Worm (Caenorhabditis elegans) whole organism, L1 larva: ENCODE data around the gene ccdc-149.
A peak's percentile ranks its signal among the peaks of the same experiment; 100 is the strongest.

ENCODE experiments used
- C04F5.9 ChIP-seq: sonication (generic microtip); optimal IDR thresholded peaks from 2 replicates; lab custom pipeline; 2016; ENCODE audit warnings: missing genetic modification characterization, missing compliant biosample characterization
- C34B4.2 ChIP-seq: sonication (generic microtip); optimal IDR thresholded peaks from 2 replicates; lab custom pipeline; 2017; ENCODE audit warnings: mild to moderate bottlenecking, missing genetic modification characterization, missing compliant biosample characterization
- Y116A8C.19 ChIP-seq: sonication (generic microtip); optimal IDR thresholded peaks from 2 replicates; lab custom pipeline; 2016; ENCODE audit warnings: missing compliant biosample characterization, missing genetic modification characterization, borderline replicate concordance
- alr-1 ChIP-seq: fragments of 200-800 bp; sonication (Bioruptor generic); optimal IDR thresholded peaks from 2 replicates; lab custom pipeline; 2018; ENCODE audit warnings: borderline replicate concordance, mild to moderate bottlenecking, missing genetic modification characterization, missing compliant biosample characterization
- aly-2 ChIP-seq: fragments of 150-350 bp; optimal IDR thresholded peaks from 2 replicates; lab custom pipeline; 2014; ENCODE audit warnings: missing biosample characterization, missing genetic modification characterization
- ceh-63 ChIP-seq: fragments of 200-800 bp; sonication (Bioruptor generic); optimal IDR thresholded peaks from 2 replicates; lab custom pipeline; 2018; ENCODE audit warnings: mild to moderate bottlenecking, missing genetic modification characterization, missing compliant biosample characterization
- ceh-82 ChIP-seq, 3 experiments: fragments of 150-350 bp in 1 of 3; sonication (generic microtip) in 2 of 3; optimal IDR thresholded peaks; 2 replicates each; lab custom pipeline; 2014 to 2017; ENCODE audit warnings: missing biosample characterization in 3 of 3, missing genetic modification characterization in 3 of 3
- ces-1 ChIP-seq: fragments of 150-350 bp; optimal IDR thresholded peaks from 2 replicates; lab custom pipeline; 2014; ENCODE audit warnings: missing biosample characterization, missing genetic modification reagents, missing genetic modification characterization
- efl-1 ChIP-seq, 4 experiments: fragments of 150-350 bp; optimal IDR thresholded peaks in 3 of 4; peaks in 1 of 4; 1 replicate in 1 of 4; 2 replicates in 3 of 4; lab custom pipeline; 2014; ENCODE audit warnings: missing biosample characterization in 2 of 4, missing genetic modification characterization in 2 of 4, missing genetic modification reagents in 2 of 4
- egl-27 ChIP-seq, 2 experiments: fragments of 150-350 bp in 1 of 2; sonication (generic microtip); optimal IDR thresholded peaks; 3 replicates each; lab custom pipeline; 2017 to 2018; ENCODE audit warnings: missing biosample characterization in 2 of 2, missing genetic modification characterization in 2 of 2, missing genetic modification reagents in 2 of 2
- elt-2 ChIP-seq: sonication (generic microtip); optimal IDR thresholded peaks from 2 replicates; lab custom pipeline; 2016; ENCODE audit warnings: missing genetic modification characterization, mild to moderate bottlenecking, inconsistent platforms, missing compliant biosample characterization, missing genetic modification reagents
- elt-3 ChIP-seq, 6 experiments: fragments of 150-350 bp in 1 of 6; sonication (generic microtip); optimal IDR thresholded peaks; 2 replicates each; lab custom pipeline; 2017 to 2018; ENCODE audit warnings: missing biosample characterization in 6 of 6, missing genetic modification characterization in 6 of 6, inconsistent platforms in 1 of 6
- ets-5 ChIP-seq: fragments of 200-800 bp; sonication (Bioruptor generic); IDR thresholded peaks from 2 replicates; pipeline ENCODE4 v1.3.6; 2022; ENCODE audit warnings: missing genetic modification characterization, missing compliant biosample characterization
- fkh-10 ChIP-seq: sonication (generic microtip); optimal IDR thresholded peaks from 2 replicates; lab custom pipeline; 2017; ENCODE audit warnings: missing biosample characterization, missing genetic modification reagents, missing genetic modification characterization
- fos-1 ChIP-seq: fragments of 150-350 bp; optimal IDR thresholded peaks from 2 replicates; lab custom pipeline; 2014; ENCODE audit warnings: missing biosample characterization, missing genetic modification characterization
- grh-1 ChIP-seq: fragments of 200-800 bp; sonication (Bioruptor generic); IDR thresholded peaks from 2 replicates; pipeline ENCODE4 v1.3.6; 2022; ENCODE audit warnings: missing genetic modification reagents, missing genetic modification characterization, missing compliant biosample characterization
- hlh-4 ChIP-seq: sonication (generic microtip); optimal IDR thresholded peaks from 2 replicates; lab custom pipeline; 2016; ENCODE audit warnings: mild to moderate bottlenecking, missing genetic modification characterization, missing compliant biosample characterization
- hpl-2 ChIP-seq: fragments of 150-350 bp; optimal IDR thresholded peaks from 2 replicates; lab custom pipeline; 2014; ENCODE audit warnings: missing biosample characterization, missing genetic modification reagents, missing genetic modification characterization
- irx-1 ChIP-seq: sonication (generic microtip); optimal IDR thresholded peaks from 2 replicates; lab custom pipeline; 2016; ENCODE audit warnings: missing genetic modification characterization, missing compliant biosample characterization
- jun-1 ChIP-seq: fragments of 150-350 bp; optimal IDR thresholded peaks from 2 replicates; lab custom pipeline; 2014; ENCODE audit warnings: missing biosample characterization, missing genetic modification reagents, missing genetic modification characterization
- lin-14 ChIP-seq: fragments of 200-800 bp; sonication (Bioruptor generic); optimal IDR thresholded peaks from 2 replicates; lab custom pipeline; 2018; ENCODE audit warnings: mild to moderate bottlenecking, missing genetic modification characterization, moderate library complexity, missing compliant biosample characterization
- lin-15B ChIP-seq: fragments of 150-350 bp; sonication (generic microtip); optimal IDR thresholded peaks from 3 replicates; lab custom pipeline; 2014; ENCODE audit warnings: missing biosample characterization, missing genetic modification characterization
- lin-35 ChIP-seq, 2 experiments: fragments of 150-350 bp; optimal IDR thresholded peaks; 2 replicates each; lab custom pipeline; 2014; ENCODE audit warnings: missing biosample characterization in 2 of 2, missing genetic modification characterization in 2 of 2, missing genetic modification reagents in 2 of 2
- lin-39 ChIP-seq: fragments of 150-350 bp; optimal IDR thresholded peaks from 2 replicates; lab custom pipeline; 2014; ENCODE audit warnings: missing biosample characterization, missing genetic modification reagents, missing genetic modification characterization
- mdl-1 ChIP-seq, 2 experiments: fragments of 150-350 bp; optimal IDR thresholded peaks; 2 replicates each; lab custom pipeline; 2014 to 2017; ENCODE audit warnings: missing biosample characterization in 2 of 2, missing genetic modification characterization in 2 of 2, inconsistent platforms in 1 of 2
- mep-1 ChIP-seq: fragments of 150-350 bp; optimal IDR thresholded peaks from 2 replicates; lab custom pipeline; 2014; ENCODE audit warnings: missing biosample characterization, missing genetic modification characterization
- nhr-19 ChIP-seq: fragments of 200-800 bp; sonication (Bioruptor generic); conservative IDR thresholded peaks from 2 replicates; pipeline ENCODE4 v1.3.6; 2022; ENCODE audit warnings: missing genetic modification characterization, missing compliant biosample characterization
- nhr-20 ChIP-seq: sonication (generic microtip); optimal IDR thresholded peaks from 2 replicates; lab custom pipeline; 2016; ENCODE audit warnings: mild to moderate bottlenecking, missing genetic modification characterization, missing compliant biosample characterization
- nhr-71 ChIP-seq: sonication (generic microtip); optimal IDR thresholded peaks from 2 replicates; lab custom pipeline; 2016; ENCODE audit warnings: mild to moderate bottlenecking, missing genetic modification characterization, moderate library complexity, missing compliant biosample characterization
- nhr-76 ChIP-seq: sonication (generic microtip); optimal IDR thresholded peaks from 2 replicates; lab custom pipeline; 2017; ENCODE audit warnings: missing biosample characterization, missing genetic modification characterization
- nhr-77 ChIP-seq: fragments of 150-350 bp; optimal IDR thresholded peaks from 2 replicates; lab custom pipeline; 2014; ENCODE audit warnings: missing biosample characterization, missing genetic modification characterization
- pag-3 ChIP-seq: sonication (generic microtip); optimal IDR thresholded peaks from 2 replicates; lab custom pipeline; 2017; ENCODE audit warnings: missing genetic modification characterization, mild to moderate bottlenecking, missing compliant biosample characterization, antibody characterized with exemption, borderline replicate concordance; ENCODE audit not compliant: insufficient read depth
- pax-3 ChIP-seq: fragments of 200-800 bp; sonication (Bioruptor generic); optimal IDR thresholded peaks from 2 replicates; lab custom pipeline; 2018; ENCODE audit warnings: mild to moderate bottlenecking, missing genetic modification characterization, moderate library complexity, missing compliant biosample characterization
- sox-4 ChIP-seq: sonication (generic microtip); optimal IDR thresholded peaks from 2 replicates; lab custom pipeline; 2016; ENCODE audit warnings: missing genetic modification characterization, missing compliant biosample characterization
- sup-37 ChIP-seq: fragments of 200-800 bp; sonication (Bioruptor generic); optimal IDR thresholded peaks from 2 replicates; lab custom pipeline; 2018; ENCODE audit warnings: mild to moderate bottlenecking, missing genetic modification characterization, missing compliant biosample characterization
- unc-30 ChIP-seq: sonication (generic microtip); optimal IDR thresholded peaks from 2 replicates; lab custom pipeline; 2017; ENCODE audit warnings: missing biosample characterization, missing genetic modification characterization
- unc-62 ChIP-seq: fragments of 150-350 bp; optimal IDR thresholded peaks from 2 replicates; lab custom pipeline; 2014; ENCODE audit warnings: missing biosample characterization, missing genetic modification reagents, missing genetic modification characterization
- xbp-1 ChIP-seq: sonication (generic microtip); optimal IDR thresholded peaks from 2 replicates; lab custom pipeline; 2016; ENCODE audit warnings: missing genetic modification characterization, missing compliant biosample characterization

ccdc-149 gene

ce11 chrX:11500589-11500988 is 10.7 kb downstream of the ccdc-149 start:
- TF ChIP-seq sup-37 (no peak), elt-2 (tag; lab: Kevin White, UChicago) (peak; percentile 34)
- TF ChIP-seq, all 84 proteins: peak for 1

ce11 chrX:11499738-11500137 is 11.5 kb downstream of the ccdc-149 start, which contains the start of gene T25C12.3:
Gene T25C12.3 (minus strand): TSS chrX:11499999.
- TF ChIP-seq ces-1 (no peak), nhr-77 (no peak), hlh-4 (tag; lab: Kevin White, UChicago) (no peak), sox-4 (no peak), elt-2 (tag; lab: Kevin White, UChicago) (peak; percentile 47), C34B4.2 (tag; lab: Kevin White, UChicago) (no peak)

ce11 chrX:11498871-11499270 is 12.4 kb downstream of the ccdc-149 start:
- TF ChIP-seq mep-1 (tag; lab: Kevin White, UChicago) (no peak), Y116A8C.19 (tag; lab: Kevin White, UChicago) (no peak), hpl-2 (GFP tag; lab: Kevin White, UChicago) (no peak), elt-2 (tag; lab: Kevin White, UChicago) (peak; percentile 23), nhr-76 (tag; lab: Kevin White, UChicago) (no peak), nhr-71 (tag; lab: Kevin White, UChicago) (no peak), lin-35 (GFP tag; optimal IDR thresholded peaks at IDR 0.05; lab: Kevin White, UChicago) (no peak), unc-62 (GFP tag; lab: Kevin White, UChicago) (no peak)

ce11 chrX:11491835-11492234 is 19.4 kb downstream of the ccdc-149 start:
- TF ChIP-seq pag-3 (tag; lab: Kevin White, UChicago): no peak
- no peak for TF ChIP-seq egl-27 (tag; optimal IDR thresholded peaks at IDR 0.05; lab: Kevin White, UChicago)
- no peak for TF ChIP-seq xbp-1
- TF ChIP-seq alr-1 (tag; lab: Kevin White, UChicago): no peak
- TF ChIP-seq jun-1 (tag; lab: Kevin White, UChicago): no peak
- no peak for TF ChIP-seq C04F5.9
- TF ChIP-seq pax-3 (tag; lab: Kevin White, UChicago): no peak
- TF ChIP-seq elt-3 (tag; optimal IDR thresholded peaks at IDR 0.05; lab: Kevin White, UChicago): no peak
- no peak for TF ChIP-seq aly-2 (tag; lab: Kevin White, UChicago)
- TF ChIP-seq sox-4: no peak
- no peak for TF ChIP-seq ets-5 (GFP tag; lab: Robert Waterston, UW)
- no peak for TF ChIP-seq unc-30 (tag; lab: Kevin White, UChicago)
- TF ChIP-seq ceh-82 (tag; optimal IDR thresholded peaks at IDR 0.05; lab: Kevin White, UChicago): no peak
- no peak for TF ChIP-seq lin-14 (GFP tag; lab: Kevin White, UChicago)

- TF ChIP-seq mdl-1 (tag; optimal IDR thresholded peaks at IDR 0.05; lab: Kevin White, UChicago) (no peak), lin-15B (tag; lab: Kevin White, UChicago) (no peak), grh-1 (no peak), aly-2 (tag; lab: Kevin White, UChicago) (no peak), fos-1 (no peak), irx-1 (tag; lab: Kevin White, UChicago) (no peak), nhr-19 (no peak), lin-39 (tag; lab: Kevin White, UChicago) (no peak), elt-2 (tag; lab: Kevin White, UChicago) (no peak), alr-1 (tag; lab: Kevin White, UChicago) (no peak), fkh-10 (no peak), sox-4 (no peak), C04F5.9 (no peak), nhr-20 (tag; lab: Kevin White, UChicago) (no peak), efl-1 (optimal IDR thresholded peaks at IDR 0.05; lab: Kevin White, UChicago) (no peak), efl-1 (GFP tag; optimal IDR thresholded peaks at IDR 0.05 in 1 of 2; lab: Kevin White, UChicago) (no peak), ceh-63 (no peak)
These were observed 21.4 kb downstream of the ccdc-149 start, which contains the start of gene spp-21 for ce11 chrX:11489830-11490229. Gene spp-21 (plus strand): TSS chrX:11490130.
